Worm (Caenorhabditis elegans) whole organism, L4 larva: ENCODE results near the gene tbc-20.

Experiments used
- T26A8.4 ChIP-seq: fragments of 200-800 bp; sonication (Bioruptor generic); IDR thresholded peaks from 2 replicates; pipeline ENCODE4 v1.3.6; 2022; ENCODE audit warnings: missing genetic modification characterization, missing compliant biosample characterization
- Y48G9A.11 ChIP-seq: fragments of 200-800 bp; sonication (Bioruptor generic); IDR thresholded peaks from 2 replicates; pipeline ENCODE4 v1.3.6; 2022; ENCODE audit warnings: missing genetic modification reagents, missing genetic modification characterization, missing compliant biosample characterization
- arid-1 ChIP-seq: fragments of 200-800 bp; sonication (Bioruptor generic); conservative IDR thresholded peaks from 2 replicates; pipeline ENCODE4 v1.3.6; 2022; ENCODE audit warnings: missing genetic modification reagents, missing genetic modification characterization, missing compliant biosample characterization
- ceh-28 ChIP-seq: fragments of 150-350 bp; optimal IDR thresholded peaks from 2 replicates; lab custom pipeline; 2014; ENCODE audit warnings: missing biosample characterization, missing genetic modification reagents, missing genetic modification characterization
- ceh-62 ChIP-seq: sonication (generic microtip); optimal IDR thresholded peaks from 2 replicates; lab custom pipeline; 2017; ENCODE audit warnings: missing biosample characterization, missing genetic modification characterization
- ceh-82 ChIP-seq: sonication (generic microtip); optimal IDR thresholded peaks from 2 replicates; lab custom pipeline; 2017; ENCODE audit warnings: missing biosample characterization, missing genetic modification characterization
- ces-1 ChIP-seq: fragments of 150-350 bp; sonication (generic microtip); optimal IDR thresholded peaks from 4 replicates; lab custom pipeline; 2014; ENCODE audit warnings: missing biosample characterization, missing genetic modification reagents, missing genetic modification characterization
- ctbp-1 ChIP-seq: fragments of 200-800 bp; sonication (Bioruptor generic); IDR thresholded peaks from 2 replicates; pipeline ENCODE4 v1.3.6; 2022; ENCODE audit warnings: missing genetic modification reagents, missing genetic modification characterization, missing compliant biosample characterization
- daf-12 ChIP-seq: fragments of 150-350 bp; optimal IDR thresholded peaks from 2 replicates; lab custom pipeline; 2014; ENCODE audit warnings: missing biosample characterization, missing genetic modification reagents, missing genetic modification characterization
- daf-16 ChIP-seq, 3 experiments: sonication (generic microtip); optimal IDR thresholded peaks; 2 replicates each; lab custom pipeline; 2016 to 2017; ENCODE audit warnings: missing genetic modification characterization in 3 of 3, missing genetic modification reagents in 3 of 3, mild to moderate bottlenecking in 2 of 3, missing compliant biosample characterization in 2 of 3, missing biosample characterization in 1 of 3, moderate library complexity in 1 of 3
- daf-8 ChIP-seq: fragments of 200-800 bp; sonication (Bioruptor generic); IDR thresholded peaks from 2 replicates; pipeline ENCODE4 v1.3.6; 2022; ENCODE audit warnings: missing genetic modification characterization, missing compliant biosample characterization
- dmd-6 ChIP-seq: fragments of 200-800 bp; sonication (Bioruptor generic); IDR thresholded peaks from 2 replicates; pipeline ENCODE4 v1.3.6; 2022; ENCODE audit warnings: missing genetic modification reagents, missing genetic modification characterization, missing compliant biosample characterization
- egl-43 ChIP-seq: fragments of 200-800 bp; sonication (Bioruptor generic); IDR thresholded peaks from 2 replicates; pipeline ENCODE4 v1.3.6; 2022; ENCODE audit warnings: missing genetic modification reagents, missing genetic modification characterization, missing compliant biosample characterization
- hmg-1.1 ChIP-seq: fragments of 200-800 bp; sonication (Bioruptor generic); IDR thresholded peaks from 2 replicates; pipeline ENCODE4 v1.3.6; 2022; ENCODE audit warnings: missing genetic modification reagents, missing genetic modification characterization, missing compliant biosample characterization
- lin-38 ChIP-seq: fragments of 200-800 bp; sonication (Bioruptor generic); IDR thresholded peaks from 2 replicates; pipeline ENCODE4 v1.3.6; 2022; ENCODE audit warnings: missing genetic modification reagents, missing genetic modification characterization, missing compliant biosample characterization
- mxl-2 ChIP-seq: fragments of 200-800 bp; sonication (Bioruptor generic); conservative IDR thresholded peaks from 2 replicates; pipeline ENCODE4 v1.3.6; 2022; ENCODE audit warnings: missing genetic modification reagents, missing genetic modification characterization, missing compliant biosample characterization
- nhr-11 ChIP-seq: fragments of 150-350 bp; optimal IDR thresholded peaks from 2 replicates; lab custom pipeline; 2014; ENCODE audit warnings: missing biosample characterization, missing genetic modification characterization
- nhr-111 ChIP-seq: fragments of 200-800 bp; sonication (Bioruptor generic); optimal IDR thresholded peaks from 2 replicates; lab custom pipeline; 2018; ENCODE audit warnings: mild to moderate bottlenecking, missing genetic modification characterization, missing compliant biosample characterization
- nhr-237 ChIP-seq: sonication (generic microtip); optimal IDR thresholded peaks from 2 replicates; lab custom pipeline; 2017; ENCODE audit warnings: missing biosample characterization, missing genetic modification characterization
- nhr-42 ChIP-seq: fragments of 200-800 bp; sonication (Bioruptor generic); IDR thresholded peaks from 2 replicates; pipeline ENCODE4 v1.3.6; 2022; ENCODE audit warnings: missing genetic modification characterization, missing compliant biosample characterization
- nhr-76 ChIP-seq: fragments of 150-350 bp; optimal IDR thresholded peaks from 2 replicates; lab custom pipeline; 2014; ENCODE audit warnings: missing biosample characterization, missing genetic modification characterization
- nhr-77 ChIP-seq: fragments of 150-350 bp; optimal IDR thresholded peaks from 2 replicates; lab custom pipeline; 2014; ENCODE audit warnings: missing biosample characterization, missing genetic modification characterization
- pha-4 ChIP-seq, 2 experiments: fragments of 150-350 bp in 1 of 2; fragments of 200-800 bp in 1 of 2; sonication (Bioruptor generic) in 1 of 2; IDR thresholded peaks in 1 of 2; optimal IDR thresholded peaks in 1 of 2; 2 replicates each; pipeline versions ENCODE4 v1.3.6 to Lab custom; 2014 to 2022; ENCODE audit warnings: missing genetic modification characterization in 2 of 2, missing genetic modification reagents in 2 of 2, missing biosample characterization in 1 of 2, missing compliant biosample characterization in 1 of 2
- pqm-1 ChIP-seq: sonication (generic microtip); optimal IDR thresholded peaks from 2 replicates; lab custom pipeline; 2017; ENCODE audit warnings: missing biosample characterization, missing genetic modification characterization
- set-16 ChIP-seq: fragments of 200-800 bp; sonication (Bioruptor generic); IDR thresholded peaks from 2 replicates; pipeline ENCODE4 v1.3.6; 2022; ENCODE audit warnings: missing genetic modification reagents, missing genetic modification characterization, missing compliant biosample characterization
- snpc-1.2 ChIP-seq: fragments of 200-800 bp; sonication (Bioruptor generic); IDR thresholded peaks from 2 replicates; pipeline ENCODE4 v1.3.6; 2022; ENCODE audit warnings: missing genetic modification reagents, missing genetic modification characterization, missing compliant biosample characterization
- unc-130 ChIP-seq: sonication (generic microtip); optimal IDR thresholded peaks from 2 replicates; lab custom pipeline; 2016; ENCODE audit warnings: missing genetic modification reagents, missing genetic modification characterization, missing compliant biosample characterization
- unc-39 ChIP-seq: sonication (generic microtip); optimal IDR thresholded peaks from 2 replicates; lab custom pipeline; 2017; ENCODE audit warnings: missing biosample characterization, missing genetic modification characterization
- unc-62 ChIP-seq, 3 experiments: fragments of 150-350 bp in 1 of 3; sonication (generic microtip); optimal IDR thresholded peaks in 2 of 3; peaks in 1 of 3; 1 replicate in 1 of 3; 2 replicates in 2 of 3; lab custom pipeline; 2014 to 2017; ENCODE audit warnings: missing biosample characterization in 3 of 3, missing genetic modification characterization in 3 of 3, missing genetic modification reagents in 3 of 3, missing genotype in 1 of 3
- zfp-3 ChIP-seq: fragments of 200-800 bp; sonication (Bioruptor generic); conservative IDR thresholded peaks from 2 replicates; pipeline ENCODE4 v1.3.6; 2022; ENCODE audit warnings: missing genetic modification reagents, missing genetic modification characterization, missing compliant biosample characterization
- ztf-7 ChIP-seq: fragments of 150-350 bp; optimal IDR thresholded peaks from 2 replicates; lab custom pipeline; 2014; ENCODE audit warnings: missing biosample characterization, missing genetic modification characterization

The tbc-20 gene

ce11 chrII:14753858-14754750, 44.2 kb upstream of the tbc-20 start, which contains the start of the genes tac-1 and Y54E2A.4 (continued):
- no peak for TF ChIP-seq pha-4 (GFP tag; IDR thresholded peaks at IDR 0.05; lab: Robert Waterston, UW)
- TF ChIP-seq pha-4 (tag; optimal IDR thresholded peaks at IDR 0.05; lab: Kevin White, UChicago): no peak
- TF ChIP-seq ceh-82 (tag; lab: Kevin White, UChicago): no peak
- TF ChIP-seq, all 104 proteins: peak for 6

ce11 chrII:14757711-14758110, 40.6 kb upstream of the tbc-20 start, which contains the start of gene Y54E2A.5:
TSS of gene Y54E2A.5 (minus strand) at chrII:14757811.
- TF ChIP-seq set-16 (GFP tag; lab: Robert Waterston, UW): peak; percentile 29; the same call in 1 of the 2 replicates
- TF ChIP-seq daf-12: no peak
- no peak for TF ChIP-seq nhr-77 (tag; lab: Kevin White, UChicago)

ce11 chrII:14762528-14762927, 35.7 kb upstream of the tbc-20 start:
- TF ChIP-seq T26A8.4 (0 out of 2 replicates have a peak, but pooled peaks have one; percentile 56), egl-43 (GFP tag; lab: Robert Waterston, UW) (peak; percentile 49; the same call in 1 of the 2 replicates), lin-38 (peak; percentile 67), dmd-6 (peak; percentile 13; the same call in 1 of the 2 replicates), hmg-1.1 (GFP tag; lab: Robert Waterston, UW) (peak; percentile 54; the same call in 1 of the 2 replicates), set-16 (GFP tag; lab: Robert Waterston, UW) (peak; percentile 99), ctbp-1 (peak; percentile 77; the same call in 1 of the 2 replicates), Y48G9A.11 (GFP tag; lab: Robert Waterston, UW) (0 out of 2 replicates have a peak, but pooled peaks have one; percentile 32), nhr-42 (GFP tag; lab: Robert Waterston, UW) (peak; percentile 68; the same call in 1 of the 2 replicates)

- peak; percentile 41; the same call in 1 of the 2 replicates for TF ChIP-seq set-16 (GFP tag; lab: Robert Waterston, UW)
- TF ChIP-seq egl-43 (GFP tag; lab: Robert Waterston, UW): peak; percentile 62; the same call in 1 of the 2 replicates
Observed at ce11 chrII:14765697-14766096, 32.6 kb upstream of the tbc-20 start.

ce11 chrII:14768804-14769203, 29.5 kb upstream of the tbc-20 start:
- TF ChIP-seq ceh-28 (tag; lab: Kevin White, UChicago) (peak; percentile 61), pqm-1 (no peak)
- TF ChIP-seq, all 104 proteins: peak for 1

ce11 chrII:14771096-14771495, 27.2 kb upstream of the tbc-20 start:
- TF ChIP-seq daf-16 (GFP tag; optimal IDR thresholded peaks at IDR 0.05; lab: Kevin White, UChicago) (no peak), daf-16 (tag; optimal IDR thresholded peaks at IDR 0.05; lab: Kevin White, UChicago) (no peak), set-16 (GFP tag; lab: Robert Waterston, UW) (peak; percentile 72), unc-62 (GFP tag; optimal IDR thresholded peaks at IDR 0.05 in 1 of 2; lab: Kevin White, UChicago) (peak in 1 of 2 experiments; percentile 79), unc-62 (tag; optimal IDR thresholded peaks at IDR 0.05; lab: Kevin White, UChicago) (no peak)

ce11 chrII:14772113-14772512, 26.2 kb upstream of the tbc-20 start:
- peak; percentile 69 for TF ChIP-seq set-16 (GFP tag; lab: Robert Waterston, UW)
- TF ChIP-seq nhr-11 (tag; lab: Kevin White, UChicago): no peak

- TF ChIP-seq zfp-3 (GFP tag; lab: Robert Waterston, UW): no peak
- no peak for TF ChIP-seq nhr-76
- no peak for TF ChIP-seq snpc-1.2 (GFP tag; lab: Robert Waterston, UW)
- no peak for TF ChIP-seq daf-8 (GFP tag; lab: Robert Waterston, UW)
- no peak for TF ChIP-seq mxl-2 (GFP tag; lab: Robert Waterston, UW)
- TF ChIP-seq ztf-7 (tag; lab: Kevin White, UChicago): no peak
- TF ChIP-seq arid-1 (GFP tag; lab: Robert Waterston, UW): no peak
- TF ChIP-seq nhr-237: no peak
- TF ChIP-seq ceh-62 (tag; lab: Kevin White, UChicago): no peak
- TF ChIP-seq ces-1 (GFP tag; lab: Kevin White, UChicago): no peak
- TF ChIP-seq hmg-1.1 (GFP tag; lab: Robert Waterston, UW): no peak
- no peak for TF ChIP-seq nhr-111
- no peak for TF ChIP-seq unc-130 (GFP tag; lab: Kevin White, UChicago)
- no peak for TF ChIP-seq lin-38
- TF ChIP-seq egl-43 (GFP tag; lab: Robert Waterston, UW): no peak
- TF ChIP-seq unc-39 (tag; lab: Kevin White, UChicago): no peak
Observed at ce11 chrII:14772956-14773788, 25.1 kb upstream of the tbc-20 start, which contains the start of gene Y54E2A.7. TSS of gene Y54E2A.7 (minus strand) at chrII:14773006.
